Fruit fly (Drosophila melanogaster): Measurements from ENCODE around the gene CG14332.

- no peak for TF ChIP-seq Sox102F (GFP tag; optimal IDR thresholded peaks at IDR 0.05)
- TF ChIP-seq Gug (GFP tag; IDR thresholded peaks at IDR 0.05): no peak
- TF ChIP-seq Sox15 (GFP tag; optimal IDR thresholded peaks at IDR 0.05): no peak
- TF ChIP-seq acj6 (GFP tag; optimal IDR thresholded peaks at IDR 0.05): no peak
- TF ChIP-seq CG11294 (GFP tag; IDR thresholded peaks at IDR 0.05): no peak
- no peak for TF ChIP-seq Lpt (GFP tag; optimal IDR thresholded peaks at IDR 0.05)
- no peak for TF ChIP-seq CG8319 (GFP tag; optimal IDR thresholded peaks at IDR 0.05)
- no peak for TF ChIP-seq pdm3 (GFP tag; optimal IDR thresholded peaks at IDR 0.05)
- no peak for TF ChIP-seq Hr39 (GFP tag; optimal IDR thresholded peaks at IDR 0.05)
Observed at dm6 chr3R:17404155-17404554, 17.8 kb downstream of the CG14332 start.
